Fruit fly (Drosophila melanogaster) whole organism, embryonic: ENCODE measurements around the gene Hecw.

Experiments used
- Atf3 ChIP-seq: fragments of 200-800 bp; sonication (Bioruptor generic); optimal IDR thresholded peaks from 3 replicates; lab custom pipeline; 2016; ENCODE audit warnings: missing biosample characterization, missing genetic modification characterization
- Bgb ChIP-seq: fragments of 200-800 bp; sonication (Bioruptor generic); IDR thresholded peaks from 2 replicates; pipeline ENCODE4 v1.3.6; 2022; ENCODE audit warnings: missing biosample characterization, missing genetic modification characterization; ENCODE audit not compliant: partially characterized antibody
- CG1024 ChIP-seq: fragments of 200-800 bp; sonication (Bioruptor generic); IDR thresholded peaks from 2 replicates; pipeline ENCODE4 v1.3.6; 2022; ENCODE audit warnings: missing biosample characterization, missing genetic modification characterization
- CG10267 ChIP-seq: fragments of 200-800 bp; sonication (Bioruptor generic); optimal IDR thresholded peaks from 2 replicates; lab custom pipeline; 2018; ENCODE audit warnings: missing biosample characterization, mild to moderate bottlenecking, missing genetic modification characterization, moderate library complexity
- CG10543 ChIP-seq: fragments of 200-800 bp; sonication (Bioruptor generic); optimal IDR thresholded peaks from 3 replicates; lab custom pipeline; 2017; ENCODE audit warnings: missing biosample characterization, mild to moderate bottlenecking, missing genetic modification characterization, moderate library complexity
- CG10654 ChIP-seq: fragments of 200-800 bp; sonication (Bioruptor generic); optimal IDR thresholded peaks from 2 replicates; lab custom pipeline; 2016; ENCODE audit warnings: missing biosample characterization, missing genetic modification characterization
- CG12219 ChIP-seq: fragments of 200-800 bp; sonication (Bioruptor generic); optimal IDR thresholded peaks from 3 replicates; lab custom pipeline; 2018; ENCODE audit warnings: missing biosample characterization, mild to moderate bottlenecking, missing genetic modification characterization
- CG13894 ChIP-seq: fragments of 200-800 bp; sonication (Bioruptor generic); optimal IDR thresholded peaks from 3 replicates; lab custom pipeline; 2018; ENCODE audit warnings: missing biosample characterization, mild to moderate bottlenecking, missing genetic modification characterization, moderate library complexity
- CG15269 ChIP-seq: fragments of 200-800 bp; sonication (Bioruptor generic); optimal IDR thresholded peaks from 2 replicates; lab custom pipeline; 2018; ENCODE audit warnings: missing biosample characterization, mild to moderate bottlenecking, missing genetic modification characterization, moderate library complexity
- CG1603 ChIP-seq: fragments of 200-800 bp; sonication (Bioruptor generic); optimal IDR thresholded peaks from 2 replicates; lab custom pipeline; 2019; ENCODE audit warnings: missing biosample characterization, mild to moderate bottlenecking, missing genetic modification characterization, moderate library complexity
- CG17361 ChIP-seq: fragments of 200-800 bp; sonication (Bioruptor generic); IDR thresholded peaks from 3 replicates; pipeline ENCODE4 v1.3.6; 2022; ENCODE audit warnings: missing biosample characterization, missing genetic modification characterization
- CG17612 ChIP-seq: fragments of 200-800 bp; sonication (Bioruptor generic); IDR thresholded peaks from 2 replicates; pipeline ENCODE4 v1.3.6; 2022; ENCODE audit warnings: missing biosample characterization, missing genetic modification characterization
- CG2202 ChIP-seq: fragments of 200-800 bp; sonication (Bioruptor generic); optimal IDR thresholded peaks from 2 replicates; lab custom pipeline; 2018; ENCODE audit warnings: missing biosample characterization, mild to moderate bottlenecking, missing genetic modification characterization
- CG2875 ChIP-seq: fragments of 200-800 bp; sonication (Bioruptor generic); optimal IDR thresholded peaks from 2 replicates; lab custom pipeline; 2017; ENCODE audit warnings: missing biosample characterization, mild to moderate bottlenecking, missing genetic modification characterization, missing genetic modification reagents
- CG31388 ChIP-seq: fragments of 200-800 bp; sonication (Bioruptor generic); optimal IDR thresholded peaks from 2 replicates; lab custom pipeline; 2016; ENCODE audit warnings: missing biosample characterization, missing genetic modification characterization
- CG32767 ChIP-seq: fragments of 200-800 bp; sonication (Bioruptor generic); IDR thresholded peaks from 2 replicates; pipeline ENCODE4 v1.3.6; 2022; ENCODE audit warnings: missing biosample characterization, missing genetic modification characterization
- CG6813 ChIP-seq: fragments of 200-800 bp; sonication (Bioruptor generic); optimal IDR thresholded peaks from 2 replicates; lab custom pipeline; 2017; ENCODE audit warnings: missing biosample characterization, missing genetic modification characterization, mild to moderate bottlenecking, moderate library complexity, missing genetic modification reagents
- CG8290 ChIP-seq, 3 experiments: fragments of 200-800 bp; sonication (Bioruptor generic); optimal IDR thresholded peaks; 2 replicates each; lab custom pipeline; 2016 to 2019; ENCODE audit warnings: missing biosample characterization in 3 of 3, missing genetic modification characterization in 3 of 3, mild to moderate bottlenecking in 2 of 3, moderate library complexity in 1 of 3
- CrebB ChIP-seq: fragments of 200-800 bp; sonication (Bioruptor generic); optimal IDR thresholded peaks from 3 replicates; lab custom pipeline; 2018; ENCODE audit warnings: missing biosample characterization, mild to moderate bottlenecking, missing genetic modification characterization
- D19B ChIP-seq: fragments of 200-800 bp; sonication (Bioruptor generic); optimal IDR thresholded peaks from 2 replicates; lab custom pipeline; 2017; ENCODE audit warnings: missing biosample characterization, mild to moderate bottlenecking, missing genetic modification characterization
- Dad ChIP-seq: fragments of 200-800 bp; sonication (Bioruptor generic); optimal IDR thresholded peaks from 3 replicates; lab custom pipeline; 2016; ENCODE audit warnings: missing biosample characterization, missing genetic modification characterization
- Ets65A ChIP-seq: fragments of 200-800 bp; sonication (Bioruptor generic); peaks from one replicate; lab custom pipeline; 2016; ENCODE audit warnings: missing biosample characterization, missing genetic modification characterization
- Gsc ChIP-seq: fragments of 200-800 bp; sonication (Bioruptor generic); IDR thresholded peaks from 2 replicates; pipeline ENCODE4 v1.3.6; 2022; ENCODE audit warnings: missing biosample characterization, missing genetic modification characterization
- HLH3B ChIP-seq: fragments of 200-800 bp; sonication (Bioruptor generic); IDR thresholded peaks from 2 replicates; pipeline ENCODE4 v1.3.6; 2022; ENCODE audit warnings: missing biosample characterization, missing genetic modification characterization
- Hey ChIP-seq: fragments of 200-800 bp; sonication (Bioruptor generic); optimal IDR thresholded peaks from 3 replicates; lab custom pipeline; 2018; ENCODE audit warnings: missing biosample characterization, mild to moderate bottlenecking, missing genetic modification characterization
- Hmr ChIP-seq: fragments of 200-800 bp; sonication (Bioruptor generic); optimal IDR thresholded peaks from 3 replicates; lab custom pipeline; 2017; ENCODE audit warnings: mild to moderate bottlenecking, missing biosample characterization, missing genetic modification reagents, missing genetic modification characterization
- Med ChIP-seq: fragments of 200-800 bp; sonication (Bioruptor generic); peaks from one replicate; lab custom pipeline; 2016; ENCODE audit warnings: missing biosample characterization, missing genetic modification characterization, mild to moderate bottlenecking, inconsistent platforms, moderate library complexity
- Oaz ChIP-seq: fragments of 200-800 bp; sonication (Bioruptor generic); IDR thresholded peaks from 2 replicates; pipeline ENCODE4 v1.3.6; 2022; ENCODE audit warnings: missing biosample characterization, missing genetic modification characterization
- PHDP ChIP-seq: fragments of 200-800 bp; sonication (Bioruptor generic); optimal IDR thresholded peaks from 3 replicates; lab custom pipeline; 2018; ENCODE audit warnings: missing biosample characterization, mild to moderate bottlenecking, missing genetic modification characterization, moderate library complexity
- Side ChIP-seq: fragments of 200-800 bp; sonication (Bioruptor generic); optimal IDR thresholded peaks from 2 replicates; lab custom pipeline; 2016; ENCODE audit warnings: missing biosample characterization, missing genetic modification characterization
- ap ChIP-seq: fragments of 200-800 bp; sonication (Bioruptor generic); IDR thresholded peaks from 2 replicates; pipeline ENCODE4 v1.3.6; 2022; ENCODE audit warnings: missing biosample characterization, missing genetic modification characterization
- caup ChIP-seq: fragments of 200-800 bp; sonication (Bioruptor generic); optimal IDR thresholded peaks from 3 replicates; lab custom pipeline; 2017; ENCODE audit warnings: missing biosample characterization, mild to moderate bottlenecking, missing genetic modification characterization, moderate library complexity; ENCODE audit not compliant: severe bottlenecking
- cwo ChIP-seq: fragments of 200-800 bp; sonication (Bioruptor generic); optimal IDR thresholded peaks from 3 replicates; lab custom pipeline; 2017; ENCODE audit warnings: missing biosample characterization, missing genetic modification characterization, mild to moderate bottlenecking, moderate library complexity, missing genetic modification reagents
- dati ChIP-seq: fragments of 200-800 bp; sonication (Bioruptor generic); IDR thresholded peaks from 2 replicates; pipeline ENCODE4 v1.3.6; 2022; ENCODE audit warnings: missing biosample characterization, missing genetic modification characterization
- ewg ChIP-seq: fragments of 200-800 bp; sonication (Bioruptor generic); optimal IDR thresholded peaks from 3 replicates; lab custom pipeline; 2017; ENCODE audit warnings: mild to moderate bottlenecking, missing biosample characterization, missing genetic modification reagents, missing genetic modification characterization
- ftz-f1 ChIP-seq: fragments of 200-800 bp; sonication (Bioruptor generic); optimal IDR thresholded peaks from 2 replicates; lab custom pipeline; 2016; ENCODE audit warnings: missing biosample characterization, missing genetic modification characterization
- hkb ChIP-seq, 2 experiments: fragments of 200-800 bp in 1 of 2; fragments of >200 bp in 1 of 2; sonication (Bioruptor generic) in 1 of 2; IDR thresholded peaks in 1 of 2; optimal IDR thresholded peaks in 1 of 2; 2 replicates each; pipeline versions ENCODE4 v1.3.6 to Lab custom; 2017 to 2022; ENCODE audit warnings: missing biosample characterization in 1 of 2, missing genetic modification characterization in 1 of 2
- ind ChIP-seq: fragments of 200-800 bp; sonication (Bioruptor generic); optimal IDR thresholded peaks from 3 replicates; lab custom pipeline; 2016; ENCODE audit warnings: missing biosample characterization, missing genetic modification characterization
- mirr ChIP-seq: fragments of 200-800 bp; sonication (Bioruptor generic); optimal IDR thresholded peaks from 3 replicates; lab custom pipeline; 2018; ENCODE audit warnings: missing biosample characterization, mild to moderate bottlenecking, missing genetic modification characterization
- nau ChIP-seq: fragments of 200-800 bp; sonication (Bioruptor generic); optimal IDR thresholded peaks from 3 replicates; lab custom pipeline; 2017; ENCODE audit warnings: missing biosample characterization, mild to moderate bottlenecking, missing genetic modification characterization, missing genetic modification reagents
- otp ChIP-seq: fragments of 200-800 bp; sonication (Bioruptor generic); IDR thresholded peaks from 3 replicates; pipeline ENCODE4, ENCODE4 v1.3.6; 2022; ENCODE audit warnings: missing biosample characterization, missing genetic modification characterization
- p53 ChIP-seq: fragments of 200-800 bp; sonication (Bioruptor generic); optimal IDR thresholded peaks from 2 replicates; lab custom pipeline; 2016; ENCODE audit warnings: missing biosample characterization, missing genetic modification characterization
- pan ChIP-seq, 4 experiments: fragments of >200 bp in 3 of 4; fragments of 200-800 bp in 1 of 4; sonication (Bioruptor generic) in 1 of 4; optimal IDR thresholded peaks in 3 of 4; IDR thresholded peaks in 1 of 4; 2 replicates each; pipeline versions ENCODE4 v1.3.6 to Lab custom; 2017 to 2022; ENCODE audit warnings: missing biosample characterization in 2 of 4, missing genetic modification characterization in 2 of 4, mixed read lengths in 1 of 4
- pzg ChIP-seq: fragments of 200-800 bp; sonication (Bioruptor generic); optimal IDR thresholded peaks from 3 replicates; lab custom pipeline; 2018; ENCODE audit warnings: missing biosample characterization, mild to moderate bottlenecking, missing genetic modification characterization, moderate library complexity
- run ChIP-seq: fragments of 200-800 bp; sonication (Bioruptor generic); optimal IDR thresholded peaks from 3 replicates; lab custom pipeline; 2018; ENCODE audit warnings: missing biosample characterization, mild to moderate bottlenecking, missing genetic modification characterization
- schlank ChIP-seq: fragments of 200-800 bp; sonication (Bioruptor generic); optimal IDR thresholded peaks from 2 replicates; lab custom pipeline; 2018; ENCODE audit warnings: missing biosample characterization, mild to moderate bottlenecking, missing genetic modification characterization
- trem ChIP-seq: fragments of 200-800 bp; optimal IDR thresholded peaks from 3 replicates; lab custom pipeline; 2019; ENCODE audit warnings: missing biosample characterization, mild to moderate bottlenecking, missing genetic modification characterization, moderate library complexity
- tup ChIP-seq: fragments of 200-800 bp; sonication (Bioruptor generic); optimal IDR thresholded peaks from 2 replicates; lab custom pipeline; 2016; ENCODE audit warnings: missing biosample characterization, mild to moderate bottlenecking, missing genetic modification characterization, moderate library complexity
- wek ChIP-seq: fragments of 200-800 bp; sonication (Bioruptor generic); optimal IDR thresholded peaks from 3 replicates; lab custom pipeline; 2018; ENCODE audit warnings: missing biosample characterization, mild to moderate bottlenecking, missing genetic modification characterization, moderate library complexity

The Hecw gene

dm6 chrX:9580544-9580943 lies 28.2 kb upstream of the Hecw start (continued):
- no peak for TF ChIP-seq ind (GFP tag; lab: Kevin White, UChicago)
- TF ChIP-seq CG17612: no peak
- TF ChIP-seq schlank (tag; lab: Kevin White, UChicago): no peak
- no peak for TF ChIP-seq CG31388
- no peak for TF ChIP-seq Hey
- TF ChIP-seq wek: peak; percentile 61
- peak; percentile 90 for TF ChIP-seq ftz-f1 (GFP tag; lab: Kevin White, UChicago)
- no peak for TF ChIP-seq Dad (GFP tag; lab: Kevin White, UChicago)
- no peak for TF ChIP-seq Hmr (GFP tag; lab: Kevin White, UChicago)
- TF ChIP-seq Ets65A: peak; percentile 10

- TF ChIP-seq CG17361 (GFP tag; lab: Robert Waterston, UW): no peak
- TF ChIP-seq CG12219: no peak
- no peak for TF ChIP-seq CG10267
- no peak for TF ChIP-seq HLH3B
- no peak for TF ChIP-seq Side (GFP tag; lab: Kevin White, UChicago)
- TF ChIP-seq otp (GFP tag; lab: Robert Waterston, UW): no peak
- TF ChIP-seq ewg: peak; percentile 74
- TF ChIP-seq Oaz (GFP tag; lab: Robert Waterston, UW): no peak
- TF ChIP-seq CG15269 (tag; lab: Kevin White, UChicago): no peak
- no peak for TF ChIP-seq ap (GFP tag; lab: Robert Waterston, UW)
- no peak for TF ChIP-seq CG10654 (GFP tag; lab: Kevin White, UChicago)
- no peak for TF ChIP-seq dati (GFP tag; lab: Robert Waterston, UW)
- no peak for TF ChIP-seq p53 (GFP tag; lab: Kevin White, UChicago)
- peak; percentile 42 for TF ChIP-seq CG10543 (GFP tag; lab: Kevin White, UChicago)
- TF ChIP-seq CG1024 (GFP tag; lab: Robert Waterston, UW): no peak
- TF ChIP-seq Med: peak; percentile 71
- no peak for TF ChIP-seq CG2875 (GFP tag; lab: Kevin White, UChicago)
- TF ChIP-seq mirr: peak; percentile 37
- TF ChIP-seq pzg (GFP tag; lab: Kevin White, UChicago): peak; percentile 7
- TF ChIP-seq CG6813 (GFP tag; lab: Kevin White, UChicago): peak; percentile 5
- TF ChIP-seq Bgb: peak; percentile 30; the same call in 1 of the 2 replicates
- no peak for TF ChIP-seq trem
- no peak for TF ChIP-seq Atf3 (GFP tag; lab: Kevin White, UChicago)
- no peak for TF ChIP-seq CG8290 (GFP tag; optimal IDR thresholded peaks at IDR 0.05; lab: Kevin White, UChicago)
- TF ChIP-seq CG8290 (tag; optimal IDR thresholded peaks at IDR 0.05; lab: Kevin White, UChicago): peak in 1 of 2 experiments; percentile 11
- no peak for TF ChIP-seq pan (optimal IDR thresholded peaks at IDR 0.05; lab: Kevin White, UChicago)
- TF ChIP-seq pan (GFP tag; optimal IDR thresholded peaks at IDR 0.05 in 1 of 2, IDR thresholded peaks at IDR 0.05 in 1 of 2): no peak
- peak; percentile 18 for TF ChIP-seq cwo (GFP tag; lab: Kevin White, UChicago)
- TF ChIP-seq CG1603 (tag; lab: Kevin White, UChicago): no peak
- TF ChIP-seq run (tag; lab: Kevin White, UChicago): no peak
- no peak for TF ChIP-seq CG2202
- TF ChIP-seq D19B (GFP tag; lab: Kevin White, UChicago): no peak
- peak; percentile 19 for TF ChIP-seq CrebB (tag; lab: Kevin White, UChicago)
- no peak for TF ChIP-seq PHDP
- TF ChIP-seq hkb (optimal IDR thresholded peaks at IDR 0.05; lab: Kevin White, UChicago): no peak
- no peak for TF ChIP-seq hkb (GFP tag; IDR thresholded peaks at IDR 0.05; lab: Robert Waterston, UW)
- TF ChIP-seq nau (GFP tag; lab: Kevin White, UChicago): peak; percentile 28
- no peak for TF ChIP-seq tup (GFP tag; lab: Kevin White, UChicago)
- TF ChIP-seq Gsc (GFP tag; lab: Robert Waterston, UW): no peak
- peak; percentile 78 for TF ChIP-seq CG32767
- TF ChIP-seq caup (GFP tag; lab: Kevin White, UChicago): no peak
- TF ChIP-seq CG13894 (tag; lab: Kevin White, UChicago): peak; percentile 85
Observed at dm6 chrX:9581869-9582268, 26.9 kb upstream of the Hecw start.
